Fruit fly (Drosophila melanogaster) whole organism, embryonic: Measurements from ENCODE around the gene CG43447.

Experiments
- ATbp ChIP-seq: fragments of 200-800 bp; sonication (Bioruptor generic); optimal IDR thresholded peaks from 2 replicates; lab custom pipeline; 2017; ENCODE audit warnings: missing biosample characterization, mild to moderate bottlenecking, missing genetic modification characterization, missing genetic modification reagents
- Aef1 ChIP-seq: fragments of 200-800 bp; sonication (Bioruptor generic); IDR thresholded peaks from 3 replicates; pipeline ENCODE4 v1.3.6; 2022; ENCODE audit warnings: missing biosample characterization, missing genetic modification characterization
- Antp ChIP-seq: fragments of 200-800 bp; sonication (Bioruptor generic); optimal IDR thresholded peaks from 3 replicates; lab custom pipeline; 2016; ENCODE audit warnings: missing biosample characterization, missing genetic modification characterization
- Asciz ChIP-seq: fragments of 200-800 bp; sonication (Bioruptor generic); optimal IDR thresholded peaks from 2 replicates; lab custom pipeline; 2017; ENCODE audit warnings: missing biosample characterization, mild to moderate bottlenecking, missing genetic modification characterization, missing genetic modification reagents
- B-H2 ChIP-seq: fragments of 200-800 bp; sonication (Bioruptor generic); optimal IDR thresholded peaks from 2 replicates; lab custom pipeline; 2018; ENCODE audit warnings: missing biosample characterization, mild to moderate bottlenecking, missing genetic modification characterization
- Blimp-1 ChIP-seq: fragments of 200-800 bp; sonication (Bioruptor generic); optimal IDR thresholded peaks from 3 replicates; lab custom pipeline; 2018; ENCODE audit warnings: missing biosample characterization, missing genetic modification characterization, mild to moderate bottlenecking, moderate library complexity, missing genetic modification reagents
- C15 ChIP-seq: fragments of 200-800 bp; sonication (Bioruptor generic); IDR thresholded peaks from 3 replicates; pipeline ENCODE4 v1.3.6; 2022; ENCODE audit warnings: missing biosample characterization, missing genetic modification characterization
- CG11696 ChIP-seq: fragments of 200-800 bp; sonication (Bioruptor generic); IDR thresholded peaks from 2 replicates; pipeline ENCODE4 v1.3.6; 2022; ENCODE audit warnings: missing biosample characterization, missing genetic modification characterization
- CG12744 ChIP-seq: fragments of 200-800 bp; sonication (Bioruptor generic); optimal IDR thresholded peaks from 2 replicates; lab custom pipeline; 2016; ENCODE audit warnings: missing biosample characterization, missing genetic modification characterization
- CG14667 ChIP-seq: fragments of 200-800 bp; sonication (Bioruptor generic); IDR thresholded peaks from 2 replicates; pipeline ENCODE4 v1.3.6; 2022; ENCODE audit warnings: missing biosample characterization, missing genetic modification characterization
- CG14710 ChIP-seq: fragments of 200-800 bp; sonication (Bioruptor generic); optimal IDR thresholded peaks from 3 replicates; lab custom pipeline; 2019; ENCODE audit warnings: missing biosample characterization, mild to moderate bottlenecking, missing genetic modification characterization, moderate library complexity
- CG14860 ChIP-seq: fragments of 200-800 bp; sonication (Bioruptor generic); IDR thresholded peaks from 3 replicates; pipeline ENCODE4 v1.3.6; 2022; ENCODE audit warnings: missing biosample characterization, missing genetic modification characterization; ENCODE audit not compliant: partially characterized antibody
- CG1602 ChIP-seq: fragments of 200-800 bp; sonication (Bioruptor generic); optimal IDR thresholded peaks from 3 replicates; lab custom pipeline; 2016; ENCODE audit warnings: missing biosample characterization, missing genetic modification characterization
- CG16779 ChIP-seq: fragments of 200-800 bp; sonication (Bioruptor generic); IDR thresholded peaks from 2 replicates; pipeline ENCODE4 v1.3.6; 2022; ENCODE audit warnings: missing biosample characterization, missing genetic modification characterization
- CG17568 ChIP-seq: fragments of 200-800 bp; sonication (Bioruptor generic); optimal IDR thresholded peaks from 2 replicates; lab custom pipeline; 2018; ENCODE audit warnings: missing biosample characterization, mild to moderate bottlenecking, missing genetic modification characterization, moderate library complexity
- CG18262 ChIP-seq: fragments of 200-800 bp; optimal IDR thresholded peaks from 3 replicates; lab custom pipeline; 2019; ENCODE audit warnings: missing biosample characterization, mild to moderate bottlenecking, missing genetic modification characterization, moderate library complexity
- CG18619 ChIP-seq: fragments of 200-800 bp; sonication (Bioruptor generic); optimal IDR thresholded peaks from 3 replicates; lab custom pipeline; 2017; ENCODE audit warnings: missing biosample characterization, mild to moderate bottlenecking, missing genetic modification characterization
- CG2202 ChIP-seq: fragments of 200-800 bp; sonication (Bioruptor generic); optimal IDR thresholded peaks from 2 replicates; lab custom pipeline; 2018; ENCODE audit warnings: missing biosample characterization, mild to moderate bottlenecking, missing genetic modification characterization
- CG34422 ChIP-seq: fragments of 200-800 bp; sonication (Bioruptor generic); IDR thresholded peaks from 3 replicates; pipeline ENCODE4 v1.3.6; 2022; ENCODE audit warnings: missing biosample characterization, missing genetic modification characterization
- CG4707 ChIP-seq: fragments of 200-800 bp; sonication (Bioruptor generic); optimal IDR thresholded peaks from 2 replicates; lab custom pipeline; 2018; ENCODE audit warnings: missing biosample characterization, mild to moderate bottlenecking, missing genetic modification characterization, moderate library complexity
- CG5245 ChIP-seq: fragments of 200-800 bp; sonication (Bioruptor generic); optimal IDR thresholded peaks from 3 replicates; lab custom pipeline; 2016; ENCODE audit warnings: missing biosample characterization, missing genetic modification characterization
- CG6272 ChIP-seq: fragments of 200-800 bp; sonication (Bioruptor generic); IDR thresholded peaks from 2 replicates; pipeline ENCODE4 v1.3.6; 2022; ENCODE audit warnings: missing biosample characterization, missing genetic modification characterization
- CG6765 ChIP-seq: fragments of 200-800 bp; sonication (Bioruptor generic); optimal IDR thresholded peaks from 3 replicates; lab custom pipeline; 2017; ENCODE audit warnings: missing biosample characterization, mild to moderate bottlenecking, missing genetic modification characterization
- CG9932 ChIP-seq: fragments of 200-800 bp; sonication (Bioruptor generic); IDR thresholded peaks from 2 replicates; pipeline ENCODE4 v1.3.6; 2022; ENCODE audit warnings: missing biosample characterization, missing genetic modification characterization
- Camta ChIP-seq: fragments of 200-800 bp; sonication (Bioruptor generic); optimal IDR thresholded peaks from 2 replicates; lab custom pipeline; 2016; ENCODE audit warnings: missing biosample characterization, missing genetic modification characterization
- CoRest ChIP-seq: fragments of 200-800 bp; sonication (Bioruptor generic); optimal IDR thresholded peaks from 3 replicates; lab custom pipeline; 2018; ENCODE audit warnings: missing biosample characterization, mild to moderate bottlenecking, missing genetic modification characterization, moderate library complexity
- Dek ChIP-seq: fragments of 200-800 bp; sonication (Bioruptor generic); optimal IDR thresholded peaks from 3 replicates; lab custom pipeline; 2019; ENCODE audit warnings: missing biosample characterization, mild to moderate bottlenecking, missing genetic modification characterization, moderate library complexity
- Dip2 ChIP-seq: fragments of 200-800 bp; sonication (Bioruptor generic); IDR thresholded peaks from 2 replicates; pipeline ENCODE4 v1.3.6; 2022; ENCODE audit warnings: missing biosample characterization, missing genetic modification characterization
- Drgx ChIP-seq: fragments of 200-800 bp; sonication (Bioruptor generic); IDR thresholded peaks from 2 replicates; pipeline ENCODE4 v1.3.6; 2022; ENCODE audit warnings: missing biosample characterization, missing genetic modification characterization
- Ets65A ChIP-seq: fragments of 200-800 bp; sonication (Bioruptor generic); peaks from one replicate; lab custom pipeline; 2016; ENCODE audit warnings: missing biosample characterization, missing genetic modification characterization
- Hsf ChIP-seq: fragments of 200-800 bp; sonication (Bioruptor generic); optimal IDR thresholded peaks from 3 replicates; lab custom pipeline; 2016; ENCODE audit warnings: missing biosample characterization, missing genetic modification characterization
- Nf-YA ChIP-seq: fragments of 200-800 bp; sonication (Bioruptor generic); IDR thresholded peaks from 2 replicates; pipeline ENCODE4 v1.3.6; 2022; ENCODE audit warnings: missing biosample characterization, missing genetic modification characterization
- Sin3A ChIP-seq: fragments of >200 bp; optimal IDR thresholded peaks from 2 replicates; lab custom pipeline; 2018
- Stat92E ChIP-seq, 3 experiments: fragments of >200 bp in 2 of 3; fragments of 200-800 bp in 1 of 3; sonication (Bioruptor generic) in 1 of 3; optimal IDR thresholded peaks; 2 replicates each; lab custom pipeline; 2017 to 2019; ENCODE audit warnings: missing biosample characterization in 3 of 3, missing genetic modification characterization in 3 of 3, mild to moderate bottlenecking in 1 of 3, moderate library complexity in 1 of 3
- Usf ChIP-seq: fragments of 200-800 bp; sonication (Bioruptor generic); optimal IDR thresholded peaks from 2 replicates; lab custom pipeline; 2017; ENCODE audit warnings: missing genotype, missing biosample characterization, missing genetic modification characterization
- amos ChIP-seq: fragments of 200-800 bp; sonication (Bioruptor generic); IDR thresholded peaks from 2 replicates; pipeline ENCODE4 v1.3.6; 2022; ENCODE audit warnings: missing biosample characterization, missing genetic modification characterization; ENCODE audit not compliant: partially characterized antibody
- aop ChIP-seq: fragments of 200-800 bp; sonication (Bioruptor generic); IDR thresholded peaks from 2 replicates; pipeline ENCODE4 v1.3.6; 2022; ENCODE audit warnings: missing biosample characterization, missing genetic modification characterization
- ewg ChIP-seq: fragments of 200-800 bp; sonication (Bioruptor generic); optimal IDR thresholded peaks from 3 replicates; lab custom pipeline; 2017; ENCODE audit warnings: mild to moderate bottlenecking, missing biosample characterization, missing genetic modification reagents, missing genetic modification characterization
- gfzf ChIP-seq: fragments of 200-800 bp; sonication (Bioruptor generic); optimal IDR thresholded peaks from 2 replicates; lab custom pipeline; 2016; ENCODE audit warnings: missing biosample characterization, mild to moderate bottlenecking, missing genetic modification characterization, moderate library complexity
- gt ChIP-seq: fragments of 200-800 bp; sonication (Bioruptor generic); IDR thresholded peaks from 2 replicates; pipeline ENCODE4 v1.3.6; 2022; ENCODE audit warnings: missing biosample characterization, missing genetic modification characterization
- kah ChIP-seq: fragments of 200-800 bp; sonication (Bioruptor generic); optimal IDR thresholded peaks from 2 replicates; lab custom pipeline; 2018; ENCODE audit warnings: missing biosample characterization, mild to moderate bottlenecking, missing genetic modification characterization
- lmd ChIP-seq: fragments of 200-800 bp; sonication (Bioruptor generic); IDR thresholded peaks from 2 replicates; pipeline ENCODE4 v1.3.6; 2022; ENCODE audit warnings: missing biosample characterization, missing genetic modification characterization
- org-1 ChIP-seq: fragments of 200-800 bp; sonication (Bioruptor generic); optimal IDR thresholded peaks from 2 replicates; lab custom pipeline; 2017; ENCODE audit warnings: missing biosample characterization, missing genetic modification characterization
- p53 ChIP-seq: fragments of 200-800 bp; sonication (Bioruptor generic); optimal IDR thresholded peaks from 2 replicates; lab custom pipeline; 2016; ENCODE audit warnings: missing biosample characterization, missing genetic modification characterization
- pnt ChIP-seq: fragments of 200-800 bp; sonication (Bioruptor generic); optimal IDR thresholded peaks from 3 replicates; lab custom pipeline; 2016; ENCODE audit warnings: missing biosample characterization, missing genetic modification characterization
- row ChIP-seq: fragments of 200-800 bp; sonication (Bioruptor generic); IDR thresholded peaks from 3 replicates; pipeline ENCODE4 v1.3.6; 2022; ENCODE audit warnings: missing biosample characterization, missing genetic modification characterization
- sc ChIP-seq, 3 experiments: fragments of >200 bp in 2 of 3; fragments of 200-800 bp in 1 of 3; sonication (Bioruptor generic) in 1 of 3; optimal IDR thresholded peaks; 2 replicates in 2 of 3; 3 replicates in 1 of 3; lab custom pipeline; 2017; ENCODE audit warnings: mild to moderate bottlenecking in 1 of 3, missing biosample characterization in 1 of 3, missing genetic modification characterization in 1 of 3, missing genetic modification reagents in 1 of 3
- stwl ChIP-seq: fragments of 200-800 bp; sonication (Bioruptor generic); optimal IDR thresholded peaks from 3 replicates; lab custom pipeline; 2018; ENCODE audit warnings: missing biosample characterization, mild to moderate bottlenecking, missing genetic modification characterization, moderate library complexity
- tio ChIP-seq: fragments of 200-800 bp; sonication (Bioruptor generic); optimal IDR thresholded peaks from 2 replicates; lab custom pipeline; 2017; ENCODE audit warnings: missing biosample characterization, missing genetic modification characterization, inconsistent platforms
- yki ChIP-seq: fragments of >200 bp; optimal IDR thresholded peaks from 3 replicates; lab custom pipeline; 2018
- zen ChIP-seq: fragments of 200-800 bp; sonication (Bioruptor generic); optimal IDR thresholded peaks from 3 replicates; lab custom pipeline; 2018; ENCODE audit warnings: missing biosample characterization, mild to moderate bottlenecking, missing genetic modification characterization, moderate library complexity
- zfh1 ChIP-seq: fragments of 200-800 bp; sonication (Bioruptor generic); IDR thresholded peaks from 3 replicates; pipeline ENCODE4 v1.3.6; 2022; ENCODE audit warnings: missing biosample characterization, missing genetic modification characterization

Gene CG43447

dm6 chr3R:27440628-27441027 is 516 bp downstream of the CG43447 start, which contains the start of gene CG44290 (continued):
- no peak for TF ChIP-seq CG18619 (GFP tag; lab: Kevin White, UChicago)
- TF ChIP-seq Stat92E (GFP tag; optimal IDR thresholded peaks at IDR 0.05; lab: Kevin White, UChicago): peak in 1 of 3 experiments; percentile 28
- no peak for TF ChIP-seq CG14667 (GFP tag; lab: Robert Waterston, UW)
- no peak for TF ChIP-seq CG16779 (GFP tag; lab: Robert Waterston, UW)
- no peak for TF ChIP-seq B-H2
- TF ChIP-seq CG2202: peak; percentile 25
- no peak for TF ChIP-seq stwl (tag; lab: Kevin White, UChicago)
- TF ChIP-seq pnt (GFP tag; lab: Kevin White, UChicago): peak; percentile 53
- no peak for TF ChIP-seq gt (GFP tag; lab: Robert Waterston, UW)
- TF ChIP-seq CG5245 (GFP tag; lab: Kevin White, UChicago): no peak
- peak; percentile 32 for TF ChIP-seq org-1 (GFP tag; lab: Kevin White, UChicago)
- no peak for TF ChIP-seq CG6272 (GFP tag; lab: Robert Waterston, UW)
- TF ChIP-seq tio: no peak
- TF ChIP-seq aop: no peak
- TF ChIP-seq kah (GFP tag; lab: Kevin White, UChicago): no peak
- TF ChIP-seq Asciz (GFP tag; lab: Kevin White, UChicago): peak; percentile 27
- TF ChIP-seq amos: no peak
- TF ChIP-seq C15 (GFP tag; lab: Robert Waterston, UW): no peak
- TF ChIP-seq CG1602 (GFP tag; lab: Kevin White, UChicago): peak; percentile 10
- TF ChIP-seq CG34422 (GFP tag; lab: Robert Waterston, UW): no peak
- TF ChIP-seq CG17568 (GFP tag; lab: Kevin White, UChicago): no peak
- TF ChIP-seq Blimp-1 (GFP tag; lab: Kevin White, UChicago): peak; percentile 65
- TF ChIP-seq gfzf (GFP tag; lab: Kevin White, UChicago): no peak
- TF ChIP-seq CG14710: peak; percentile 58
- peak; percentile 62; the same call in 2 of the 3 replicates for TF ChIP-seq zfh1 (GFP tag; lab: Robert Waterston, UW)
- no peak for TF ChIP-seq CG14860 (GFP tag; lab: Robert Waterston, UW)
- no peak for TF ChIP-seq p53
- no peak for TF ChIP-seq Sin3A (lab: Kevin White, UChicago)
- TF ChIP-seq Drgx (GFP tag; lab: Robert Waterston, UW): no peak
- no peak for TF ChIP-seq yki
- no peak for TF ChIP-seq zen (tag; lab: Kevin White, UChicago)
- peak; percentile 78 for TF ChIP-seq Ets65A (GFP tag; lab: Kevin White, UChicago)
- TF ChIP-seq CoRest (tag; lab: Kevin White, UChicago): peak; percentile 25
- TF ChIP-seq Aef1 (GFP tag; lab: Robert Waterston, UW): no peak
- no peak for TF ChIP-seq Usf
- peak; percentile 50 for TF ChIP-seq Camta
- TF ChIP-seq sc (optimal IDR thresholded peaks at IDR 0.05; lab: Kevin White, UChicago): no peak
- TF ChIP-seq sc (GFP tag; optimal IDR thresholded peaks at IDR 0.05; lab: Kevin White, UChicago): peak; percentile 6
- no peak for TF ChIP-seq Nf-YA (GFP tag; lab: Robert Waterston, UW)
- TF ChIP-seq ATbp (GFP tag; lab: Kevin White, UChicago): peak; percentile 18
- TF ChIP-seq row (GFP tag; lab: Robert Waterston, UW): peak; percentile 68
- TF ChIP-seq Dek (tag; lab: Kevin White, UChicago): no peak
- TF ChIP-seq CG11696 (GFP tag; lab: Robert Waterston, UW): no peak
- no peak for TF ChIP-seq CG4707
- peak; percentile 28 for TF ChIP-seq ewg
- peak; percentile 79 for TF ChIP-seq CG18262 (tag; lab: Kevin White, UChicago)
- TF ChIP-seq Antp: peak; percentile 45
- TF ChIP-seq CG6765 (GFP tag; lab: Kevin White, UChicago): no peak
- no peak for TF ChIP-seq Dip2
- TF ChIP-seq CG12744: no peak
- TF ChIP-seq CG9932 (GFP tag; lab: Robert Waterston, UW): no peak
- TF ChIP-seq Hsf (GFP tag; lab: Kevin White, UChicago): no peak
- peak; percentile 39 for TF ChIP-seq lmd (GFP tag; lab: Robert Waterston, UW)
